Fruit fly (Drosophila melanogaster) whole organism, embryonic: ENCODE measurements around the gene Plzf.
A peak's percentile ranks its signal among the peaks of the same experiment; 100 is the strongest.

Experiments used
- B-H2 ChIP-seq: fragments of 200-800 bp; sonication (Bioruptor generic); optimal IDR thresholded peaks from 2 replicates; lab custom pipeline; 2018; ENCODE audit warnings: missing biosample characterization, mild to moderate bottlenecking, missing genetic modification characterization
- Bgb ChIP-seq: fragments of 200-800 bp; sonication (Bioruptor generic); IDR thresholded peaks from 2 replicates; pipeline ENCODE4 v1.3.6; 2022; ENCODE audit warnings: missing biosample characterization, missing genetic modification characterization; ENCODE audit not compliant: partially characterized antibody
- CG10431 ChIP-seq: fragments of 200-800 bp; sonication (Bioruptor generic); optimal IDR thresholded peaks from 3 replicates; lab custom pipeline; 2018; ENCODE audit warnings: missing biosample characterization, mild to moderate bottlenecking, missing genetic modification characterization
- CG10959 ChIP-seq: fragments of 200-800 bp; sonication (Bioruptor generic); IDR thresholded peaks from 2 replicates; pipeline ENCODE4 v1.3.6; 2022; ENCODE audit warnings: missing biosample characterization, missing genetic modification characterization
- CG11504 ChIP-seq: fragments of 200-800 bp; sonication (Bioruptor generic); optimal IDR thresholded peaks from 3 replicates; lab custom pipeline; 2019; ENCODE audit warnings: missing biosample characterization, mild to moderate bottlenecking, missing genetic modification characterization, moderate library complexity
- CG12299 ChIP-seq: fragments of 200-800 bp; sonication (Bioruptor generic); optimal IDR thresholded peaks from 2 replicates; lab custom pipeline; 2018; ENCODE audit warnings: missing biosample characterization, mild to moderate bottlenecking, missing genetic modification characterization
- CG12769 ChIP-seq: fragments of 200-800 bp; sonication (Bioruptor generic); optimal IDR thresholded peaks from 2 replicates; lab custom pipeline; 2019; ENCODE audit warnings: missing biosample characterization, mild to moderate bottlenecking, missing genetic modification characterization, moderate library complexity
- CG15011 ChIP-seq: fragments of 200-800 bp; sonication (Bioruptor generic); optimal IDR thresholded peaks from 3 replicates; lab custom pipeline; 2018; ENCODE audit warnings: missing biosample characterization, mild to moderate bottlenecking, missing genetic modification characterization
- CG17328 ChIP-seq: fragments of 200-800 bp; sonication (Bioruptor generic); IDR thresholded peaks from 2 replicates; pipeline ENCODE4 v1.3.6; 2022; ENCODE audit warnings: missing biosample characterization, missing genetic modification characterization
- CG17802 ChIP-seq: fragments of 200-800 bp; sonication (Bioruptor generic); optimal IDR thresholded peaks from 2 replicates; lab custom pipeline; 2018; ENCODE audit warnings: missing biosample characterization, mild to moderate bottlenecking, missing genetic modification characterization, moderate library complexity
- CG2120 ChIP-seq: fragments of 200-800 bp; sonication (Bioruptor generic); optimal IDR thresholded peaks from 3 replicates; lab custom pipeline; 2016; ENCODE audit warnings: missing biosample characterization, missing genetic modification characterization
- CG2678 ChIP-seq: fragments of 200-800 bp; sonication (Bioruptor generic); optimal IDR thresholded peaks from 3 replicates; lab custom pipeline; 2019; ENCODE audit warnings: missing biosample characterization, mild to moderate bottlenecking, missing genetic modification characterization, moderate library complexity
- CG3838 ChIP-seq: fragments of 200-800 bp; sonication (Bioruptor generic); optimal IDR thresholded peaks from 3 replicates; lab custom pipeline; 2016; ENCODE audit warnings: missing biosample characterization, missing genetic modification characterization
- CG4328 ChIP-seq: fragments of 200-800 bp; sonication (Bioruptor generic); optimal IDR thresholded peaks from 3 replicates; lab custom pipeline; 2017; ENCODE audit warnings: missing biosample characterization, missing genetic modification reagents, missing genetic modification characterization
- CG4404 ChIP-seq: fragments of 200-800 bp; sonication (Bioruptor generic); IDR thresholded peaks from 2 replicates; pipeline ENCODE4 v1.3.6; 2022; ENCODE audit warnings: missing biosample characterization, missing genetic modification characterization
- CG6683 ChIP-seq: fragments of 200-800 bp; sonication (Bioruptor generic); optimal IDR thresholded peaks from 2 replicates; lab custom pipeline; 2017; ENCODE audit warnings: missing biosample characterization, mild to moderate bottlenecking, missing genetic modification characterization, missing genetic modification reagents
- CG8388 ChIP-seq: fragments of 200-800 bp; sonication (Bioruptor generic); optimal IDR thresholded peaks from 2 replicates; lab custom pipeline; 2019; ENCODE audit warnings: missing biosample characterization, mild to moderate bottlenecking, missing genetic modification characterization, moderate library complexity
- CG8765 ChIP-seq: fragments of 200-800 bp; sonication (Bioruptor generic); IDR thresholded peaks from 2 replicates; pipeline ENCODE4 v1.3.6; 2022; ENCODE audit warnings: missing biosample characterization, missing genetic modification characterization
- CG8924 ChIP-seq: fragments of 200-800 bp; optimal IDR thresholded peaks from 3 replicates; lab custom pipeline; 2019; ENCODE audit warnings: missing biosample characterization, mild to moderate bottlenecking, missing genetic modification characterization, moderate library complexity
- CG9727 ChIP-seq: fragments of 200-800 bp; sonication (Bioruptor generic); optimal IDR thresholded peaks from 3 replicates; lab custom pipeline; 2017; ENCODE audit warnings: missing biosample characterization, mild to moderate bottlenecking, missing genetic modification characterization
- CTCF ChIP-seq: fragments of 200-800 bp; sonication (Bioruptor generic); optimal IDR thresholded peaks from 2 replicates; lab custom pipeline; 2017; ENCODE audit warnings: missing biosample characterization, mild to moderate bottlenecking, missing genetic modification characterization, moderate library complexity
- CrebB ChIP-seq: fragments of 200-800 bp; sonication (Bioruptor generic); optimal IDR thresholded peaks from 3 replicates; lab custom pipeline; 2018; ENCODE audit warnings: missing biosample characterization, mild to moderate bottlenecking, missing genetic modification characterization
- Dip3 ChIP-seq: fragments of 200-800 bp; sonication (Bioruptor generic); optimal IDR thresholded peaks from 3 replicates; lab custom pipeline; 2016; ENCODE audit warnings: missing biosample characterization, missing genetic modification characterization
- Doc3 ChIP-seq: fragments of 200-800 bp; sonication (Bioruptor generic); IDR thresholded peaks from 3 replicates; pipeline ENCODE4 v1.3.6; 2022; ENCODE audit warnings: missing biosample characterization, missing genetic modification characterization; ENCODE audit not compliant: partially characterized antibody
- Dp ChIP-seq: fragments of 200-800 bp; sonication (Bioruptor generic); optimal IDR thresholded peaks from 2 replicates; lab custom pipeline; 2018; ENCODE audit warnings: missing biosample characterization, mild to moderate bottlenecking, missing genetic modification characterization, moderate library complexity
- Elba2 ChIP-seq: fragments of 200-800 bp; sonication (Bioruptor generic); optimal IDR thresholded peaks from 3 replicates; lab custom pipeline; 2016; ENCODE audit warnings: missing biosample characterization, missing genetic modification characterization
- Gug ChIP-seq: fragments of 200-800 bp; sonication (Bioruptor generic); IDR thresholded peaks from 4 replicates; pipeline ENCODE4 v1.3.6; 2022; ENCODE audit warnings: missing biosample characterization, missing genetic modification characterization
- Hr78 ChIP-seq, 2 experiments: fragments of 200-800 bp in 1 of 2; fragments of >200 bp in 1 of 2; sonication (Bioruptor generic) in 1 of 2; optimal IDR thresholded peaks; 2 replicates each; lab custom pipeline; 2017 to 2019; ENCODE audit warnings: missing biosample characterization in 2 of 2, missing genetic modification characterization in 2 of 2, mild to moderate bottlenecking in 1 of 2, moderate library complexity in 1 of 2
- Med ChIP-seq: fragments of 200-800 bp; sonication (Bioruptor generic); peaks from one replicate; lab custom pipeline; 2016; ENCODE audit warnings: missing biosample characterization, missing genetic modification characterization, mild to moderate bottlenecking, inconsistent platforms, moderate library complexity
- NC2β ChIP-seq: fragments of 200-800 bp; sonication (Bioruptor generic); optimal IDR thresholded peaks from 2 replicates; lab custom pipeline; 2016; ENCODE audit warnings: missing biosample characterization, missing genetic modification characterization
- Trl ChIP-seq, 3 experiments: fragments of >200 bp in 2 of 3; fragments of 200-800 bp in 1 of 3; sonication (Bioruptor generic) in 1 of 3; optimal IDR thresholded peaks; 2 replicates in 1 of 3; 3 replicates in 2 of 3; lab custom pipeline; 2016 to 2017; ENCODE audit warnings: missing biosample characterization in 1 of 3, missing genetic modification characterization in 1 of 3
- YL-1 ChIP-seq: fragments of 200-800 bp; sonication (Bioruptor generic); optimal IDR thresholded peaks from 3 replicates; lab custom pipeline; 2017; ENCODE audit warnings: missing biosample characterization, mild to moderate bottlenecking, missing genetic modification characterization
- abd-A ChIP-seq: fragments of 200-800 bp; sonication (Bioruptor generic); optimal IDR thresholded peaks from 3 replicates; lab custom pipeline; 2019; ENCODE audit warnings: missing biosample characterization, mild to moderate bottlenecking, missing genetic modification characterization, moderate library complexity
- btn ChIP-seq: fragments of 200-800 bp; sonication (Bioruptor generic); optimal IDR thresholded peaks from 2 replicates; lab custom pipeline; 2016; ENCODE audit warnings: missing biosample characterization, missing genetic modification characterization
- caup ChIP-seq: fragments of 200-800 bp; sonication (Bioruptor generic); optimal IDR thresholded peaks from 3 replicates; lab custom pipeline; 2017; ENCODE audit warnings: missing biosample characterization, mild to moderate bottlenecking, missing genetic modification characterization, moderate library complexity; ENCODE audit not compliant: severe bottlenecking
- cg ChIP-seq: fragments of 200-800 bp; sonication (Bioruptor generic); optimal IDR thresholded peaks from 3 replicates; lab custom pipeline; 2019; ENCODE audit warnings: missing biosample characterization, mild to moderate bottlenecking, missing genetic modification characterization, moderate library complexity
- fd64A ChIP-seq: fragments of 200-800 bp; sonication (Bioruptor generic); optimal IDR thresholded peaks from 3 replicates; lab custom pipeline; 2018; ENCODE audit warnings: missing biosample characterization, mild to moderate bottlenecking, missing genetic modification characterization
- fu2 ChIP-seq: fragments of 200-800 bp; sonication (Bioruptor generic); optimal IDR thresholded peaks from 2 replicates; lab custom pipeline; 2016; ENCODE audit warnings: missing biosample characterization, missing genetic modification characterization
- gce ChIP-seq: fragments of 200-800 bp; sonication (Bioruptor generic); IDR thresholded peaks from 3 replicates; pipeline ENCODE4 v1.3.6; 2022; ENCODE audit warnings: missing biosample characterization, missing genetic modification characterization
- gsb-n ChIP-seq: fragments of 200-800 bp; sonication (Bioruptor generic); optimal IDR thresholded peaks from 3 replicates; lab custom pipeline; 2018; ENCODE audit warnings: missing biosample characterization, mild to moderate bottlenecking, missing genetic modification characterization
- kah ChIP-seq: fragments of 200-800 bp; sonication (Bioruptor generic); optimal IDR thresholded peaks from 2 replicates; lab custom pipeline; 2018; ENCODE audit warnings: missing biosample characterization, mild to moderate bottlenecking, missing genetic modification characterization
- nom ChIP-seq: fragments of 200-800 bp; sonication (Bioruptor generic); optimal IDR thresholded peaks from 2 replicates; lab custom pipeline; 2017; ENCODE audit warnings: missing biosample characterization, missing genetic modification characterization, mild to moderate bottlenecking, moderate library complexity, missing genetic modification reagents
- pb ChIP-seq: fragments of 200-800 bp; sonication (Bioruptor generic); optimal IDR thresholded peaks from 3 replicates; lab custom pipeline; 2016; ENCODE audit warnings: missing biosample characterization, missing genetic modification characterization
- pum ChIP-seq: fragments of 200-800 bp; sonication (Bioruptor generic); optimal IDR thresholded peaks from 2 replicates; lab custom pipeline; 2016; ENCODE audit warnings: missing biosample characterization, missing genetic modification characterization
- repo ChIP-seq: fragments of 200-800 bp; sonication (Bioruptor generic); optimal IDR thresholded peaks from 2 replicates; lab custom pipeline; 2016; ENCODE audit warnings: missing biosample characterization, missing genetic modification characterization
- sim ChIP-seq: fragments of 200-800 bp; sonication (Bioruptor generic); IDR thresholded peaks from 2 replicates; pipeline ENCODE4 v1.3.6; 2022; ENCODE audit warnings: missing biosample characterization, missing genetic modification characterization
- trem ChIP-seq: fragments of 200-800 bp; optimal IDR thresholded peaks from 3 replicates; lab custom pipeline; 2019; ENCODE audit warnings: missing biosample characterization, mild to moderate bottlenecking, missing genetic modification characterization, moderate library complexity
- twi ChIP-seq: fragments of 200-800 bp; optimal IDR thresholded peaks from 2 replicates; lab custom pipeline; 2019; ENCODE audit warnings: missing biosample characterization, mild to moderate bottlenecking, missing genetic modification characterization, moderate library complexity

The Plzf gene

DNA sequence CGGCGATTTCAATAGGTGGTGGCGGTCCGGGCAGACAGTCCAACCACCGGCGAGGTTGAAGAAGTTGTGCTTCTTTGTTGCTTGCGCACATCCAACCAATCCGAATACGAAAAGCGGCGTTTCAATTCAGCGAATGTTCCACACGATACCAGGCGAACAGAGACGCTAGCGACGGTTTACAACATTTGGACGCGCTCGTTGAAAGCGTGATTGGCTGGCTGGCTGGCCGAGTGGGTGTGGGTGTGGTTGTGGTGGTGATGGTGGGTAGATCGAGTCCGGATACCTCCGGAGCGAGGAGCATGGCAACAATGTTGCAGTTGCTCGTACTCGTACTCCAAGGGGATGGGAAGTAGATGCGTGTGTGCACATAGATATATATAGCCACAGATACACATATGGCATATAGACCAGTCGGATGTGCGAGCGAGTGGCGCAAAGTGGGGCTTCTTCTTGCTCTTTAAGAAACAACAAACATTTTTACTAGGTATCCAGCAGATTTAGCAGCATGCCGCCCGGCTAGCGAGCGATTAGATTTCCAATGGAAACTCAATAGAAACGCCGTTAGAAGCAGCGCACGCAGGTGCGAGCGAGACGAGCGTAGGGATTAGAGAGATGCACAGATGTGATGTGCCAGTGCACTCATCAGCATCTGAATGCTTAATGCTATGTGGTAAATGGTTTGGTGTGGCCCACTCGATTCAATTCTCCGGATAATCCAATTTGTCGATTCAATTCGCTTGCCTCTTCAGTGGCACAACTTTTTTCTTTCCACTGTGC, 38.4 kb downstream of the Plzf start (continued):
- TF ChIP-seq fu2 (GFP tag; lab: Kevin White, UChicago): no peak
- TF ChIP-seq CG4404: no peak
- TF ChIP-seq trem (tag; lab: Kevin White, UChicago): peak; percentile 15
- no peak for TF ChIP-seq CG8765 (GFP tag; lab: Robert Waterston, UW)
- TF ChIP-seq pb (GFP tag; lab: Kevin White, UChicago): peak; percentile 18
- TF ChIP-seq cg (GFP tag; lab: Kevin White, UChicago): peak; percentile 91
- TF ChIP-seq CG9727 (GFP tag; lab: Kevin White, UChicago): peak; percentile 69
- TF ChIP-seq repo (GFP tag; lab: Kevin White, UChicago): peak; percentile 19
- TF ChIP-seq YL-1 (GFP tag; lab: Kevin White, UChicago): no peak
- TF ChIP-seq CG10959 (GFP tag; lab: Robert Waterston, UW): no peak
- TF ChIP-seq kah (GFP tag; lab: Kevin White, UChicago): peak; percentile 85
- no peak for TF ChIP-seq CrebB (tag; lab: Kevin White, UChicago)
- TF ChIP-seq Elba2 (GFP tag; lab: Kevin White, UChicago): peak; percentile 100
- TF ChIP-seq CG8388 (GFP tag; lab: Kevin White, UChicago): peak; percentile 16
- TF ChIP-seq B-H2 (GFP tag; lab: Kevin White, UChicago): peak; percentile 60
- peak; percentile 19 for TF ChIP-seq CG10431
- TF ChIP-seq pum: no peak
- TF ChIP-seq CTCF (GFP tag; lab: Kevin White, UChicago): peak; percentile 18
- peak; percentile 65 for TF ChIP-seq nom
- TF ChIP-seq NC2β (GFP tag; lab: Kevin White, UChicago): no peak
- no peak for TF ChIP-seq gce (GFP tag; lab: Robert Waterston, UW)
- peak; percentile 63 for TF ChIP-seq gsb-n (tag; lab: Kevin White, UChicago)
- TF ChIP-seq caup: peak; percentile 6
- no peak for TF ChIP-seq CG2120 (GFP tag; lab: Kevin White, UChicago)
- no peak for TF ChIP-seq sim (GFP tag; lab: Robert Waterston, UW)
- peak; percentile 86 for TF ChIP-seq twi (tag; lab: Kevin White, UChicago)
- TF ChIP-seq CG15011: peak; percentile 16
- no peak for TF ChIP-seq Bgb (GFP tag; lab: Robert Waterston, UW)
- TF ChIP-seq CG12769 (tag; lab: Kevin White, UChicago): peak; percentile 97
- TF ChIP-seq Gug (GFP tag; lab: Robert Waterston, UW): no peak
- no peak for TF ChIP-seq CG17328 (GFP tag; lab: Robert Waterston, UW)
- peak; percentile 98 for TF ChIP-seq CG3838 (GFP tag; lab: Kevin White, UChicago)
- no peak for TF ChIP-seq CG12299
- TF ChIP-seq Trl (optimal IDR thresholded peaks at IDR 0.05; lab: Kevin White, UChicago): peak; percentile 6 to 48
- peak; percentile 6 for TF ChIP-seq Trl (GFP tag; optimal IDR thresholded peaks at IDR 0.05; lab: Kevin White, UChicago)
- TF ChIP-seq CG8924 (tag; lab: Kevin White, UChicago): peak; percentile 67
- TF ChIP-seq Dp: no peak
- TF ChIP-seq Med (GFP tag; lab: Kevin White, UChicago): peak; percentile 94
- TF ChIP-seq Doc3 (GFP tag; lab: Robert Waterston, UW): no peak
- no peak for TF ChIP-seq btn
- peak; percentile 15 for TF ChIP-seq CG17802 (tag; lab: Kevin White, UChicago)
- peak; percentile 87 for TF ChIP-seq abd-A (tag; lab: Kevin White, UChicago)
- TF ChIP-seq Dip3 (GFP tag; lab: Kevin White, UChicago): no peak
- TF ChIP-seq fd64A: peak; percentile 55
- peak; percentile 26 for TF ChIP-seq CG6683 (GFP tag; lab: Kevin White, UChicago)
- TF ChIP-seq CG11504 (tag; lab: Kevin White, UChicago): peak; percentile 99
- TF ChIP-seq CG2678 (tag; lab: Kevin White, UChicago): no peak
- TF ChIP-seq CG4328 (GFP tag; lab: Kevin White, UChicago): peak; percentile 51
- TF ChIP-seq Hr78 (GFP tag; optimal IDR thresholded peaks at IDR 0.05; lab: Kevin White, UChicago): peak in 1 of 2 experiments; percentile 58
